Fruit fly (Drosophila melanogaster) whole organism: Measurements from ENCODE around the gene trem.

Source experiments
- CG8478 ChIP-seq: fragments of >200 bp; optimal IDR thresholded peaks from 2 replicates; lab custom pipeline; 2018; ENCODE audit warnings: inconsistent platforms
- EcR ChIP-seq, 2 experiments: fragments of >200 bp; optimal IDR thresholded peaks; 2 replicates each; lab custom pipeline; 2017; ENCODE audit warnings: missing biosample characterization in 2 of 2, missing genetic modification characterization in 2 of 2, missing genetic modification reagents in 2 of 2
- pan ChIP-seq: fragments of >200 bp; optimal IDR thresholded peaks from 2 replicates; lab custom pipeline; 2017
- usp ChIP-seq: fragments of >200 bp; optimal IDR thresholded peaks from 2 replicates; lab custom pipeline; 2017; ENCODE audit warnings: missing biosample characterization, missing genetic modification characterization, mixed read lengths

DNA sequence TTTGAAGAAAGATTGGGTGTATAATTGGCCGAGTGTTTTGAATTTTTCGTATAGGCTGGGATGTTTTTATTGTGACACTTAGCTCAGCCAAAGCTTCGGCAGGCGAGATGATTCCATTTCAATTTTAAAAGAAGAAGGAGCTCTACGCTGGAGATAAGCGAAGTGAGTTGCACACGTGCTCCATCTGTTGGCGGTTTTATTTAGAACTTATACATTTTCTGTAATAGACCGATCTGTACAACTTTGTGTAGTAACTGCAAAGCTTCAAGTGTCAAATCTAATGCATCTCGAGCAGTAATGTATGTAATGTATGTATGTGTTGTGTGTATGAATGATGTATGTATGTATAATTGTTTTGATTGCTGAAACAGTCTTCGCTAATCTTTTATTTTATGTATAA lies 35.3 kb upstream of the trem start:
- TF ChIP-seq EcR (GFP tag; optimal IDR thresholded peaks at IDR 0.05; lab: Kevin White, UChicago) (no peak), usp (no peak), CG8478 (lab: Kevin White, UChicago) (no peak), pan (no peak)
